Fruit fly (Drosophila melanogaster) ovary, adult (tissue): Measurements from ENCODE around the gene drpr.
A peak's percentile ranks its signal among the peaks of the same experiment; 100 is the strongest.

Source experiments
- CG17801 ChIP-seq: fragments of 200-800 bp; optimal IDR thresholded peaks from 2 replicates; lab custom pipeline; 2019; ENCODE audit warnings: missing biosample characterization, mild to moderate bottlenecking, missing genetic modification characterization, moderate library complexity; ENCODE audit not compliant: partially characterized antibody

drpr gene

dm6 chr3L:1668504-1668903 lies 62.4 kb downstream of the drpr start, which contains the start of gene RpL23A:
Gene RpL23A, minus strand, starts transcription at chr3L:1668654.
- peak; percentile 87 for TF ChIP-seq CG17801

- no peak for TF ChIP-seq CG17801
Observed at dm6 chr3L:1667423-1667822, 63.5 kb downstream of the drpr start.
